Worm (Caenorhabditis elegans) whole organism, late embryonic: ENCODE data around the gene bli-1.

Experiments used
- ama-1 ChIP-seq: fragments of 150-350 bp; optimal IDR thresholded peaks from 2 replicates; lab custom pipeline; 2014
- ceh-34 ChIP-seq: sonication (generic microtip); optimal IDR thresholded peaks from 2 replicates; lab custom pipeline; 2016; ENCODE audit warnings: mild to moderate bottlenecking, missing genetic modification characterization, missing compliant biosample characterization
- che-1 ChIP-seq: sonication (generic microtip); optimal IDR thresholded peaks from 2 replicates; lab custom pipeline; 2016; ENCODE audit warnings: mild to moderate bottlenecking, missing genetic modification characterization, missing compliant biosample characterization
- ets-4 ChIP-seq: sonication (generic microtip); optimal IDR thresholded peaks from 2 replicates; lab custom pipeline; 2016; ENCODE audit warnings: missing genetic modification characterization, missing compliant biosample characterization
- mec-3 ChIP-seq: sonication (generic microtip); optimal IDR thresholded peaks from 2 replicates; lab custom pipeline; 2016; ENCODE audit warnings: borderline replicate concordance, missing genetic modification characterization, missing compliant biosample characterization
- nfya-1 ChIP-seq: sonication (generic microtip); optimal IDR thresholded peaks from 2 replicates; lab custom pipeline; 2017; ENCODE audit warnings: missing genetic modification characterization, mild to moderate bottlenecking, missing compliant biosample characterization, antibody characterized with exemption, moderate library complexity
- nhr-11 ChIP-seq: fragments of 150-350 bp; optimal IDR thresholded peaks from 2 replicates; lab custom pipeline; 2014; ENCODE audit warnings: missing biosample characterization, missing genetic modification characterization
- nhr-232 ChIP-seq: sonication (generic microtip); optimal IDR thresholded peaks from 2 replicates; lab custom pipeline; 2016; ENCODE audit warnings: missing genetic modification characterization, missing compliant biosample characterization
- pqm-1 ChIP-seq: sonication (generic microtip); optimal IDR thresholded peaks from 2 replicates; lab custom pipeline; 2016; ENCODE audit warnings: missing genetic modification characterization, missing compliant biosample characterization
- sox-2 ChIP-seq: fragments of 200-800 bp; sonication (Bioruptor generic); IDR thresholded peaks from 2 replicates; pipeline ENCODE4 v1.3.6; 2022; ENCODE audit warnings: missing genetic modification reagents, missing genetic modification characterization, missing compliant biosample characterization
- ztf-16 ChIP-seq: sonication (generic microtip); optimal IDR thresholded peaks from 2 replicates; lab custom pipeline; 2017; ENCODE audit warnings: missing genetic modification characterization, missing compliant biosample characterization

ce11 chrII:10706038-10706437, 2.7 kb upstream of the bli-1 start:
- TF ChIP-seq nfya-1 (tag; lab: Kevin White, UChicago) = no peak
- no peak for TF ChIP-seq ztf-16 (tag; lab: Kevin White, UChicago)
- TF ChIP-seq mec-3 (tag; lab: Kevin White, UChicago) = no peak
- TF ChIP-seq pqm-1 (tag; lab: Kevin White, UChicago) = no peak
- TF ChIP-seq ets-4 (tag; lab: Kevin White, UChicago) = no peak
- TF ChIP-seq ceh-34 (tag; lab: Kevin White, UChicago) = no peak
- TF ChIP-seq che-1 (tag; lab: Kevin White, UChicago) = no peak
- no peak for TF ChIP-seq nhr-11 (tag; lab: Kevin White, UChicago)
- TF ChIP-seq nhr-232 (tag; lab: Kevin White, UChicago) = no peak
- no peak for TF ChIP-seq sox-2 (GFP tag; lab: Robert Waterston, UW)
- TF ChIP-seq ama-1 (lab: Kevin White, UChicago) = no peak
